Worm (Caenorhabditis elegans) whole organism, L1 larva: ENCODE results near the gene K11D9.3.

Source experiments
- C04F5.9 ChIP-seq: sonication (generic microtip); optimal IDR thresholded peaks from 2 replicates; lab custom pipeline; 2016; ENCODE audit warnings: missing genetic modification characterization, missing compliant biosample characterization
- C16A3.4 ChIP-seq: fragments of 150-350 bp; optimal IDR thresholded peaks from 2 replicates; lab custom pipeline; 2014; ENCODE audit warnings: missing biosample characterization, missing genetic modification characterization
- F16B12.6 ChIP-seq: fragments of 150-350 bp; optimal IDR thresholded peaks from 2 replicates; lab custom pipeline; 2014; ENCODE audit warnings: missing biosample characterization, missing genetic modification characterization
- aha-1 ChIP-seq: fragments of 150-350 bp; optimal IDR thresholded peaks from 2 replicates; lab custom pipeline; 2014; ENCODE audit warnings: missing biosample characterization, missing genetic modification characterization
- alr-1 ChIP-seq: fragments of 200-800 bp; sonication (Bioruptor generic); optimal IDR thresholded peaks from 2 replicates; lab custom pipeline; 2018; ENCODE audit warnings: borderline replicate concordance, mild to moderate bottlenecking, missing genetic modification characterization, missing compliant biosample characterization
- aly-2 ChIP-seq: fragments of 150-350 bp; optimal IDR thresholded peaks from 2 replicates; lab custom pipeline; 2014; ENCODE audit warnings: missing biosample characterization, missing genetic modification characterization
- ceh-8 ChIP-seq: fragments of 200-800 bp; sonication (Bioruptor generic); optimal IDR thresholded peaks from 2 replicates; lab custom pipeline; 2018; ENCODE audit warnings: mild to moderate bottlenecking, missing genetic modification characterization, moderate library complexity, missing compliant biosample characterization
- ceh-82 ChIP-seq, 3 experiments: fragments of 150-350 bp in 1 of 3; sonication (generic microtip) in 2 of 3; optimal IDR thresholded peaks; 2 replicates each; lab custom pipeline; 2014 to 2017; ENCODE audit warnings: missing biosample characterization in 3 of 3, missing genetic modification characterization in 3 of 3
- ceh-88 ChIP-seq: fragments of 200-800 bp; sonication (Bioruptor generic); IDR thresholded peaks from 2 replicates; pipeline ENCODE4 v1.3.6; 2022; ENCODE audit warnings: missing genetic modification characterization, missing compliant biosample characterization
- ceh-90 ChIP-seq: sonication (generic microtip); optimal IDR thresholded peaks from 2 replicates; lab custom pipeline; 2016; ENCODE audit warnings: missing genetic modification characterization, missing compliant biosample characterization
- ces-1 ChIP-seq: fragments of 150-350 bp; optimal IDR thresholded peaks from 2 replicates; lab custom pipeline; 2014; ENCODE audit warnings: missing biosample characterization, missing genetic modification reagents, missing genetic modification characterization
- dpl-1 ChIP-seq, 3 experiments: fragments of 150-350 bp in 2 of 3; sonication (generic microtip) in 1 of 3; optimal IDR thresholded peaks; 2 replicates each; lab custom pipeline; 2014 to 2017; ENCODE audit warnings: missing biosample characterization in 3 of 3, missing genetic modification characterization in 3 of 3, missing genetic modification reagents in 3 of 3
- dsc-1 ChIP-seq: sonication (generic microtip); optimal IDR thresholded peaks from 2 replicates; lab custom pipeline; 2016; ENCODE audit warnings: mild to moderate bottlenecking, missing genetic modification characterization, missing compliant biosample characterization
- egl-27 ChIP-seq, 2 experiments: fragments of 150-350 bp in 1 of 2; sonication (generic microtip); optimal IDR thresholded peaks; 3 replicates each; lab custom pipeline; 2017 to 2018; ENCODE audit warnings: missing biosample characterization in 2 of 2, missing genetic modification characterization in 2 of 2, missing genetic modification reagents in 2 of 2
- elt-2 ChIP-seq: sonication (generic microtip); optimal IDR thresholded peaks from 2 replicates; lab custom pipeline; 2016; ENCODE audit warnings: missing genetic modification characterization, mild to moderate bottlenecking, inconsistent platforms, missing compliant biosample characterization, missing genetic modification reagents
- elt-3 ChIP-seq, 6 experiments: fragments of 150-350 bp in 1 of 6; sonication (generic microtip); optimal IDR thresholded peaks; 2 replicates each; lab custom pipeline; 2017 to 2018; ENCODE audit warnings: missing biosample characterization in 6 of 6, missing genetic modification characterization in 6 of 6, inconsistent platforms in 1 of 6
- ets-5 ChIP-seq: fragments of 200-800 bp; sonication (Bioruptor generic); IDR thresholded peaks from 2 replicates; pipeline ENCODE4 v1.3.6; 2022; ENCODE audit warnings: missing genetic modification characterization, missing compliant biosample characterization
- fos-1 ChIP-seq: fragments of 150-350 bp; optimal IDR thresholded peaks from 2 replicates; lab custom pipeline; 2014; ENCODE audit warnings: missing biosample characterization, missing genetic modification characterization
- grh-1 ChIP-seq: fragments of 200-800 bp; sonication (Bioruptor generic); IDR thresholded peaks from 2 replicates; pipeline ENCODE4 v1.3.6; 2022; ENCODE audit warnings: missing genetic modification reagents, missing genetic modification characterization, missing compliant biosample characterization
- hpl-2 ChIP-seq: fragments of 150-350 bp; optimal IDR thresholded peaks from 2 replicates; lab custom pipeline; 2014; ENCODE audit warnings: missing biosample characterization, missing genetic modification reagents, missing genetic modification characterization
- lin-13 ChIP-seq: fragments of 150-350 bp; optimal IDR thresholded peaks from 2 replicates; lab custom pipeline; 2014; ENCODE audit warnings: missing biosample characterization, missing genetic modification reagents, missing genetic modification characterization
- lin-14 ChIP-seq: fragments of 200-800 bp; sonication (Bioruptor generic); optimal IDR thresholded peaks from 2 replicates; lab custom pipeline; 2018; ENCODE audit warnings: mild to moderate bottlenecking, missing genetic modification characterization, moderate library complexity, missing compliant biosample characterization
- lin-39 ChIP-seq: fragments of 150-350 bp; optimal IDR thresholded peaks from 2 replicates; lab custom pipeline; 2014; ENCODE audit warnings: missing biosample characterization, missing genetic modification reagents, missing genetic modification characterization
- mab-9 ChIP-seq: fragments of 200-800 bp; sonication (Bioruptor generic); IDR thresholded peaks from 2 replicates; pipeline ENCODE4 v1.3.6; 2022; ENCODE audit warnings: missing genetic modification reagents, missing genetic modification characterization, missing compliant biosample characterization
- mdl-1 ChIP-seq, 2 experiments: fragments of 150-350 bp; optimal IDR thresholded peaks; 2 replicates each; lab custom pipeline; 2014 to 2017; ENCODE audit warnings: missing biosample characterization in 2 of 2, missing genetic modification characterization in 2 of 2, inconsistent platforms in 1 of 2
- mef-2 ChIP-seq: fragments of 150-350 bp; optimal IDR thresholded peaks from 2 replicates; lab custom pipeline; 2014; ENCODE audit warnings: missing biosample characterization, missing genetic modification characterization
- nhr-12 ChIP-seq: sonication (generic microtip); optimal IDR thresholded peaks from 2 replicates; lab custom pipeline; 2017; ENCODE audit warnings: missing biosample characterization, missing genetic modification characterization
- nhr-19 ChIP-seq: fragments of 200-800 bp; sonication (Bioruptor generic); conservative IDR thresholded peaks from 2 replicates; pipeline ENCODE4 v1.3.6; 2022; ENCODE audit warnings: missing genetic modification characterization, missing compliant biosample characterization
- nhr-28 ChIP-seq: fragments of 150-350 bp; optimal IDR thresholded peaks from 2 replicates; lab custom pipeline; 2014; ENCODE audit warnings: missing biosample characterization, missing genetic modification characterization
- nhr-47 ChIP-seq: sonication (generic microtip); optimal IDR thresholded peaks from 2 replicates; lab custom pipeline; 2016; ENCODE audit warnings: mild to moderate bottlenecking, missing genetic modification characterization, moderate library complexity, missing compliant biosample characterization
- nhr-77 ChIP-seq: fragments of 150-350 bp; optimal IDR thresholded peaks from 2 replicates; lab custom pipeline; 2014; ENCODE audit warnings: missing biosample characterization, missing genetic modification characterization
- nhr-84 ChIP-seq: sonication (generic microtip); optimal IDR thresholded peaks from 2 replicates; lab custom pipeline; 2017; ENCODE audit warnings: missing biosample characterization, missing genetic modification characterization
- nhr-85 ChIP-seq: sonication (generic microtip); peaks from one replicate; lab custom pipeline; 2016; ENCODE audit warnings: missing genetic modification characterization, inconsistent platforms, missing compliant biosample characterization
- nhr-90 ChIP-seq: sonication (generic microtip); optimal IDR thresholded peaks from 2 replicates; lab custom pipeline; 2016; ENCODE audit warnings: mild to moderate bottlenecking, missing genetic modification characterization, missing compliant biosample characterization; ENCODE audit not compliant: poor library complexity
- pax-3 ChIP-seq: fragments of 200-800 bp; sonication (Bioruptor generic); optimal IDR thresholded peaks from 2 replicates; lab custom pipeline; 2018; ENCODE audit warnings: mild to moderate bottlenecking, missing genetic modification characterization, moderate library complexity, missing compliant biosample characterization
- pqm-1 ChIP-seq: sonication (generic microtip); optimal IDR thresholded peaks from 3 replicates; lab custom pipeline; 2017; ENCODE audit warnings: missing biosample characterization, missing genetic modification characterization
- rnt-1 ChIP-seq: sonication (generic microtip); optimal IDR thresholded peaks from 2 replicates; lab custom pipeline; 2016; ENCODE audit warnings: mild to moderate bottlenecking, missing genetic modification characterization, moderate library complexity, missing compliant biosample characterization
- skn-1 ChIP-seq: fragments of 150-350 bp; optimal IDR thresholded peaks from 2 replicates; lab custom pipeline; 2014; ENCODE audit warnings: missing biosample characterization, missing genetic modification characterization
- sox-4 ChIP-seq: sonication (generic microtip); optimal IDR thresholded peaks from 2 replicates; lab custom pipeline; 2016; ENCODE audit warnings: missing genetic modification characterization, missing compliant biosample characterization
- sptf-1 ChIP-seq: fragments of 150-350 bp; optimal IDR thresholded peaks from 2 replicates; lab custom pipeline; 2014; ENCODE audit warnings: missing biosample characterization, missing genetic modification characterization
- tlp-1 ChIP-seq: fragments of 150-350 bp; optimal IDR thresholded peaks from 2 replicates; lab custom pipeline; 2014; ENCODE audit warnings: missing biosample characterization, missing genetic modification characterization
- unc-130 ChIP-seq: fragments of 150-350 bp; optimal IDR thresholded peaks from 2 replicates; lab custom pipeline; 2017; ENCODE audit warnings: missing biosample characterization, missing genetic modification characterization, inconsistent platforms
- unc-30 ChIP-seq: sonication (generic microtip); optimal IDR thresholded peaks from 2 replicates; lab custom pipeline; 2017; ENCODE audit warnings: missing biosample characterization, missing genetic modification characterization
- unc-62 ChIP-seq: fragments of 150-350 bp; optimal IDR thresholded peaks from 2 replicates; lab custom pipeline; 2014; ENCODE audit warnings: missing biosample characterization, missing genetic modification reagents, missing genetic modification characterization
- unc-86 ChIP-seq: sonication (generic microtip); optimal IDR thresholded peaks from 2 replicates; lab custom pipeline; 2016; ENCODE audit warnings: missing genetic modification characterization, missing compliant biosample characterization
- unc-98 ChIP-seq: fragments of 200-800 bp; sonication (Bioruptor generic); IDR thresholded peaks from 2 replicates; pipeline ENCODE4 v1.3.6; 2022; ENCODE audit warnings: missing genetic modification characterization, missing compliant biosample characterization
- vab-15 ChIP-seq: sonication (generic microtip); optimal IDR thresholded peaks from 2 replicates; lab custom pipeline; 2017; ENCODE audit warnings: missing genotype, mild to moderate bottlenecking, missing genetic modification characterization, missing compliant biosample characterization
- zag-1 ChIP-seq: fragments of 150-350 bp; optimal IDR thresholded peaks from 2 replicates; lab custom pipeline; 2014; ENCODE audit warnings: missing biosample characterization, missing genetic modification characterization
- zip-4 ChIP-seq: fragments of 200-800 bp; sonication (Bioruptor generic); optimal IDR thresholded peaks from 2 replicates; lab custom pipeline; 2018; ENCODE audit warnings: mild to moderate bottlenecking, missing genetic modification characterization, moderate library complexity, missing compliant biosample characterization
- ztf-11 ChIP-seq, 2 experiments: sonication (generic microtip); optimal IDR thresholded peaks; 2 replicates each; lab custom pipeline; 2016 to 2017; ENCODE audit warnings: missing genetic modification characterization in 2 of 2, missing biosample characterization in 1 of 2, missing compliant biosample characterization in 1 of 2

Gene K11D9.3

ce11 chrIII:10848858-10849257 lies 46.8 kb upstream of the K11D9.3 start, which contains the start of the genes fbxb-85 and hex-3 (continued):
- TF ChIP-seq ztf-11 (tag; optimal IDR thresholded peaks at IDR 0.05; lab: Kevin White, UChicago) (peak in 1 of 2 experiments; percentile 90), dsc-1 (tag; lab: Kevin White, UChicago) (peak; percentile 98), ceh-82 (tag; optimal IDR thresholded peaks at IDR 0.05; lab: Kevin White, UChicago) (peak; percentile 95 to 96 (median 96)), aly-2 (tag; lab: Kevin White, UChicago) (peak; percentile 94), dpl-1 (GFP tag; optimal IDR thresholded peaks at IDR 0.05; lab: Kevin White, UChicago) (peak; percentile 92 to 96 (median 93)), fos-1 (tag; lab: Kevin White, UChicago) (peak; percentile 94), C16A3.4 (tag; lab: Kevin White, UChicago) (peak; percentile 94), nhr-19 (GFP tag; lab: Robert Waterston, UW) (peak; percentile 94), rnt-1 (tag; lab: Kevin White, UChicago) (peak; percentile 97), zip-4 (GFP tag; lab: Kevin White, UChicago) (peak; percentile 87), lin-14 (GFP tag; lab: Kevin White, UChicago) (peak; percentile 94), pax-3 (tag; lab: Kevin White, UChicago) (peak; percentile 89), elt-3 (tag; optimal IDR thresholded peaks at IDR 0.05; lab: Kevin White, UChicago) (peak in 4 of 6 experiments; percentile 10 to 92 (median 72)), unc-62 (GFP tag; lab: Kevin White, UChicago) (peak; percentile 5), nhr-77 (tag; lab: Kevin White, UChicago) (peak; percentile 90), ceh-8 (peak; percentile 98), unc-30 (tag; lab: Kevin White, UChicago) (peak; percentile 79), ceh-90 (peak; percentile 50), lin-13 (GFP tag; lab: Kevin White, UChicago) (peak; percentile 93), skn-1 (peak; percentile 84), tlp-1 (tag; lab: Kevin White, UChicago) (no peak), mef-2 (tag; lab: Kevin White, UChicago) (peak; percentile 63), vab-15 (peak; percentile 29), unc-98 (GFP tag; lab: Robert Waterston, UW) (0 out of 2 replicates have a peak, but pooled peaks have one; percentile 32), nhr-28 (tag; lab: Kevin White, UChicago) (no peak), mdl-1 (tag; optimal IDR thresholded peaks at IDR 0.05; lab: Kevin White, UChicago) (peak in 1 of 2 experiments; percentile 86), nhr-90 (tag; lab: Kevin White, UChicago) (peak; percentile 97), alr-1 (tag; lab: Kevin White, UChicago) (no peak), nhr-47 (tag; lab: Kevin White, UChicago) (peak; percentile 98), F16B12.6 (tag; lab: Kevin White, UChicago) (peak; percentile 75), unc-86 (peak; percentile 96), aha-1 (tag; lab: Kevin White, UChicago) (peak; percentile 76), elt-2 (tag; lab: Kevin White, UChicago) (peak; percentile 84), lin-39 (tag; lab: Kevin White, UChicago) (peak; percentile 94), ets-5 (GFP tag; lab: Robert Waterston, UW) (0 out of 2 replicates have a peak, but pooled peaks have one; percentile 80), ceh-88 (GFP tag; lab: Robert Waterston, UW) (peak; percentile 89), pqm-1 (tag; lab: Kevin White, UChicago) (no peak), mab-9 (GFP tag; lab: Robert Waterston, UW) (peak; percentile 91), egl-27 (tag; optimal IDR thresholded peaks at IDR 0.05; lab: Kevin White, UChicago) (peak; percentile 37 to 70)
- TF ChIP-seq, all 84 proteins: peak for 73

- TF ChIP-seq unc-30 (tag; lab: Kevin White, UChicago) (no peak), unc-130 (tag; lab: Kevin White, UChicago) (peak; percentile 92), aly-2 (tag; lab: Kevin White, UChicago) (peak; percentile 60), egl-27 (tag; optimal IDR thresholded peaks at IDR 0.05; lab: Kevin White, UChicago) (no peak), pqm-1 (tag; lab: Kevin White, UChicago) (no peak), ces-1 (GFP tag; lab: Kevin White, UChicago) (no peak), hpl-2 (GFP tag; lab: Kevin White, UChicago) (no peak), nhr-12 (no peak), ceh-88 (GFP tag; lab: Robert Waterston, UW) (peak; percentile 74), sox-4 (peak; percentile 76), nhr-85 (tag; lab: Kevin White, UChicago) (peak; percentile 93), sptf-1 (tag; lab: Kevin White, UChicago) (no peak), mab-9 (GFP tag; lab: Robert Waterston, UW) (peak; percentile 77), nhr-84 (tag; lab: Kevin White, UChicago) (no peak), lin-13 (GFP tag; lab: Kevin White, UChicago) (peak; percentile 80), lin-14 (GFP tag; lab: Kevin White, UChicago) (no peak), grh-1 (GFP tag; lab: Robert Waterston, UW) (peak; percentile 77), zag-1 (tag; lab: Kevin White, UChicago) (no peak), mef-2 (tag; lab: Kevin White, UChicago) (no peak), zip-4 (GFP tag; lab: Kevin White, UChicago) (no peak), alr-1 (tag; lab: Kevin White, UChicago) (no peak), C04F5.9 (tag; lab: Kevin White, UChicago) (peak; percentile 81)
These were observed 42.9 kb upstream of the K11D9.3 start, which contains the start of gene pde-12 for ce11 chrIII:10844873-10845272. Gene pde-12 (minus strand): TSS chrIII:10845020.
